Worm (Caenorhabditis elegans): Measurements from ENCODE around the gene gst-20.

The gst-20 gene

ce11 chrII:13575018-13575948, 34.3 kb downstream of the gst-20 start, which contains the start of the genes mrpl-37 and lin-38 (continued):
- TF ChIP-seq fos-1 (tag; optimal IDR thresholded peaks at IDR 0.05): peak; percentile 22
- TF ChIP-seq nhr-12 (tag; optimal IDR thresholded peaks at IDR 0.05): no peak

- TF ChIP-seq elt-1 (tag; optimal IDR thresholded peaks at IDR 0.05): no peak
- no peak for TF ChIP-seq unc-55 (GFP tag; optimal IDR thresholded peaks at IDR 0.05)
These were observed 35.2 kb downstream of the gst-20 start for ce11 chrII:13574395-13574794.

- TF ChIP-seq mab-5 (tag; optimal IDR thresholded peaks at IDR 0.05): no peak
- no peak for TF ChIP-seq mbf-1 (tag; optimal IDR thresholded peaks at IDR 0.05)
- no peak for TF ChIP-seq nhr-11 (tag; optimal IDR thresholded peaks at IDR 0.05)
- no peak for TF ChIP-seq nhr-6 (tag; optimal IDR thresholded peaks at IDR 0.05)
- no peak for TF ChIP-seq alr-1 (tag; optimal IDR thresholded peaks at IDR 0.05)
- TF ChIP-seq nhr-237 (tag; optimal IDR thresholded peaks at IDR 0.05): no peak
These were observed 41.8 kb downstream of the gst-20 start, which contains the start of gene Y48E1B.3 for ce11 chrII:13567871-13568270. Y48E1B.3 (minus strand) TSS chrII:13567971.

ce11 chrII:13560553-13560952, 49.1 kb downstream of the gst-20 start:
- TF ChIP-seq lsy-2 (tag; optimal IDR thresholded peaks at IDR 0.05) (no peak), lin-13 (GFP tag; optimal IDR thresholded peaks at IDR 0.05) (no peak), unc-55 (GFP tag; optimal IDR thresholded peaks at IDR 0.05) (no peak), nhr-11 (tag; optimal IDR thresholded peaks at IDR 0.05) (no peak), blmp-1 (tag; optimal IDR thresholded peaks at IDR 0.05; ENCODE audit: insufficient read depth) (no peak), ceh-82 (tag; optimal IDR thresholded peaks at IDR 0.05) (no peak), nhr-10 (tag; optimal IDR thresholded peaks at IDR 0.05) (no peak), nhr-129 (tag; optimal IDR thresholded peaks at IDR 0.05) (no peak), nhr-237 (tag; optimal IDR thresholded peaks at IDR 0.05) (no peak), R02D3.7 (tag; optimal IDR thresholded peaks at IDR 0.05) (no peak), lin-39 (tag; optimal IDR thresholded peaks at IDR 0.05) (no peak), F13H6.1 (tag; optimal IDR thresholded peaks at IDR 0.05) (no peak), gmeb-1 (tag; optimal IDR thresholded peaks at IDR 0.05) (no peak), elt-3 (tag; optimal IDR thresholded peaks at IDR 0.05) (no peak), ama-1 (optimal IDR thresholded peaks at IDR 0.05) (no peak), unc-39 (tag; optimal IDR thresholded peaks at IDR 0.05) (no peak), nhr-25 (tag; optimal IDR thresholded peaks at IDR 0.05) (no peak), C34F6.9 (tag; optimal IDR thresholded peaks at IDR 0.05) (no peak)

All from whole organism, L2 larva.